Worm (Caenorhabditis elegans) whole organism, young adult: ENCODE data around the gene tlk-1.

Experiments
- F37B4.10 ChIP-seq: fragments of 200-800 bp; sonication (Bioruptor generic); IDR thresholded peaks from 2 replicates; pipeline ENCODE4 v1.3.6; 2022; ENCODE audit warnings: missing genetic modification characterization, missing compliant biosample characterization
- F55B11.4 ChIP-seq: sonication (generic microtip); optimal IDR thresholded peaks from 2 replicates; lab custom pipeline; 2016; ENCODE audit warnings: missing compliant biosample characterization, missing genetic modification characterization, borderline replicate concordance; ENCODE audit not compliant: insufficient read depth
- T07F8.4 ChIP-seq: sonication (generic microtip); optimal IDR thresholded peaks from 2 replicates; lab custom pipeline; 2016; ENCODE audit warnings: mild to moderate bottlenecking, missing genetic modification characterization, moderate library complexity, missing compliant biosample characterization
- Y53F4B.3 ChIP-seq: fragments of 200-800 bp; sonication (Bioruptor generic); IDR thresholded peaks from 2 replicates; pipeline ENCODE4 v1.3.6; 2022; ENCODE audit warnings: missing genetic modification reagents, missing genetic modification characterization, missing compliant biosample characterization
- Y53G8AR.9 ChIP-seq: fragments of 200-800 bp; sonication (Bioruptor generic); conservative IDR thresholded peaks from 2 replicates; pipeline ENCODE4 v1.3.6; 2022; ENCODE audit warnings: missing genetic modification reagents, missing genetic modification characterization, missing compliant biosample characterization
- Y56A3A.18 ChIP-seq: fragments of 200-800 bp; sonication (Bioruptor generic); IDR thresholded peaks from 2 replicates; pipeline ENCODE4 v1.3.6; 2022; ENCODE audit warnings: missing genetic modification reagents, missing genetic modification characterization, missing compliant biosample characterization
- Y95B8A.8 ChIP-seq: fragments of 200-800 bp; sonication (Bioruptor generic); IDR thresholded peaks from 2 replicates; pipeline ENCODE4 v1.3.6; 2022; ENCODE audit warnings: missing genetic modification reagents, missing genetic modification characterization, missing compliant biosample characterization
- akir-1 ChIP-seq: fragments of 200-800 bp; sonication (Bioruptor generic); optimal IDR thresholded peaks from 2 replicates; lab custom pipeline; 2018; ENCODE audit warnings: mild to moderate bottlenecking, missing genetic modification characterization, moderate library complexity, missing compliant biosample characterization
- ama-1 ChIP-seq, 3 experiments: fragments of 150-350 bp in 1 of 3; sonication (generic microtip) in 2 of 3; optimal IDR thresholded peaks; 2 replicates each; lab custom pipeline; 2014 to 2018; ENCODE audit warnings: missing biosample characterization in 2 of 3, missing genetic modification characterization in 2 of 3, missing genetic modification reagents in 2 of 3
- aptf-2 ChIP-seq: fragments of 200-800 bp; sonication (Bioruptor generic); conservative IDR thresholded peaks from 2 replicates; pipeline ENCODE4 v1.3.6; 2022; ENCODE audit warnings: missing genetic modification reagents, missing genetic modification characterization, missing compliant biosample characterization
- aptf-3 ChIP-seq: fragments of 200-800 bp; sonication (Bioruptor generic); IDR thresholded peaks from 2 replicates; pipeline ENCODE4 v1.3.6; 2022; ENCODE audit warnings: missing genetic modification characterization, missing compliant biosample characterization
- bed-1 ChIP-seq: fragments of 200-800 bp; sonication (Bioruptor generic); IDR thresholded peaks from 2 replicates; pipeline ENCODE4 v1.3.6; 2022; ENCODE audit warnings: missing genetic modification reagents, missing genetic modification characterization, missing compliant biosample characterization
- cebp-1 ChIP-seq, 2 experiments: fragments of 200-800 bp in 1 of 2; sonication (Bioruptor generic) in 1 of 2; sonication (generic microtip) in 1 of 2; IDR thresholded peaks in 1 of 2; optimal IDR thresholded peaks in 1 of 2; 2 replicates each; pipeline versions ENCODE4 v1.3.6 to Lab custom; 2017 to 2022; ENCODE audit warnings: missing compliant biosample characterization in 2 of 2, missing genetic modification characterization in 2 of 2, mild to moderate bottlenecking in 1 of 2, missing genetic modification reagents in 1 of 2, moderate library complexity in 1 of 2
- cebp-2 ChIP-seq: fragments of 200-800 bp; sonication (Bioruptor generic); IDR thresholded peaks from 2 replicates; pipeline ENCODE4 v1.3.6; 2022; ENCODE audit warnings: missing genetic modification characterization, missing compliant biosample characterization
- ceh-100 ChIP-seq: fragments of 200-800 bp; sonication (Bioruptor generic); IDR thresholded peaks from 2 replicates; pipeline ENCODE4 v1.3.6; 2022; ENCODE audit warnings: missing genetic modification reagents, missing genetic modification characterization, missing compliant biosample characterization
- ceh-27 ChIP-seq: fragments of 200-800 bp; sonication (Bioruptor generic); optimal IDR thresholded peaks from 2 replicates; lab custom pipeline; 2018; ENCODE audit warnings: mild to moderate bottlenecking, missing genetic modification characterization, moderate library complexity, missing compliant biosample characterization
- ceh-40 ChIP-seq: fragments of 200-800 bp; sonication (Bioruptor generic); IDR thresholded peaks from 2 replicates; pipeline ENCODE4 v1.3.6; 2022; ENCODE audit warnings: missing genetic modification characterization, missing compliant biosample characterization
- ceh-58 ChIP-seq: fragments of 200-800 bp; sonication (Bioruptor generic); IDR thresholded peaks from 2 replicates; pipeline ENCODE4 v1.3.6; 2022; ENCODE audit warnings: missing genetic modification characterization, missing compliant biosample characterization
- ceh-79 ChIP-seq: sonication (generic microtip); optimal IDR thresholded peaks from 2 replicates; lab custom pipeline; 2017; ENCODE audit warnings: mild to moderate bottlenecking, missing genetic modification characterization, missing compliant biosample characterization
- chd-7 ChIP-seq: sonication (generic microtip); optimal IDR thresholded peaks from 2 replicates; lab custom pipeline; 2016; ENCODE audit warnings: mild to moderate bottlenecking, missing genetic modification characterization, moderate library complexity, missing compliant biosample characterization
- dpff-1 ChIP-seq: sonication (generic microtip); optimal IDR thresholded peaks from 2 replicates; lab custom pipeline; 2017; ENCODE audit warnings: mild to moderate bottlenecking, missing genetic modification characterization, missing compliant biosample characterization
- egl-18 ChIP-seq: fragments of 200-800 bp; sonication (Bioruptor generic); IDR thresholded peaks from 2 replicates; pipeline ENCODE4 v1.3.6; 2022; ENCODE audit warnings: missing genetic modification reagents, missing genetic modification characterization, missing compliant biosample characterization
- him-1 ChIP-seq: sonication (generic microtip); optimal IDR thresholded peaks from 2 replicates; lab custom pipeline; 2016; ENCODE audit warnings: missing genotype, missing genetic modification reagents, missing genetic modification characterization, missing compliant biosample characterization
- lsl-1 ChIP-seq: fragments of 200-800 bp; sonication (Bioruptor generic); optimal IDR thresholded peaks from 2 replicates; lab custom pipeline; 2018; ENCODE audit warnings: mild to moderate bottlenecking, missing genetic modification characterization, moderate library complexity, missing compliant biosample characterization
- mcd-1 ChIP-seq: fragments of 200-800 bp; sonication (Bioruptor generic); IDR thresholded peaks from 2 replicates; pipeline ENCODE4 v1.3.6; 2022; ENCODE audit warnings: missing genetic modification reagents, missing genetic modification characterization, missing compliant biosample characterization
- mel-28 ChIP-seq: sonication (generic microtip); optimal IDR thresholded peaks from 2 replicates; lab custom pipeline; 2016; ENCODE audit warnings: borderline replicate concordance, mild to moderate bottlenecking, missing genetic modification characterization, missing compliant biosample characterization
- mes-4 ChIP-seq: sonication (generic microtip); optimal IDR thresholded peaks from 2 replicates; lab custom pipeline; 2016; ENCODE audit warnings: missing genotype, missing genetic modification characterization, missing compliant biosample characterization
- rcor-1 ChIP-seq: fragments of 200-800 bp; sonication (Bioruptor generic); IDR thresholded peaks from 2 replicates; pipeline ENCODE4 v1.3.6; 2022; ENCODE audit warnings: missing genetic modification reagents, missing genetic modification characterization, missing compliant biosample characterization
- snpc-3.4 ChIP-seq: sonication (generic microtip); optimal IDR thresholded peaks from 2 replicates; lab custom pipeline; 2017; ENCODE audit warnings: missing genetic modification characterization, mild to moderate bottlenecking, missing compliant biosample characterization, antibody characterized with exemption, moderate library complexity, missing genotype, missing genetic modification reagents
- tbp1 ChIP-seq: fragments of 200-800 bp; sonication (Bioruptor generic); optimal IDR thresholded peaks from 2 replicates; lab custom pipeline; 2018; ENCODE audit warnings: mild to moderate bottlenecking, missing genetic modification characterization, missing compliant biosample characterization
- ztf-18 ChIP-seq: sonication (generic microtip); optimal IDR thresholded peaks from 2 replicates; lab custom pipeline; 2016; ENCODE audit warnings: missing genotype, mild to moderate bottlenecking, missing genetic modification characterization, missing compliant biosample characterization
- ztf-25 ChIP-seq: fragments of 200-800 bp; sonication (Bioruptor generic); IDR thresholded peaks from 2 replicates; pipeline ENCODE4 v1.3.6; 2022; ENCODE audit warnings: missing genetic modification reagents, missing genetic modification characterization, missing compliant biosample characterization
- ztf-6 ChIP-seq: fragments of 200-800 bp; sonication (Bioruptor generic); IDR thresholded peaks from 2 replicates; pipeline ENCODE4 v1.3.6; 2022; ENCODE audit warnings: missing genetic modification reagents, missing genetic modification characterization, missing compliant biosample characterization

The tlk-1 gene

DNA sequence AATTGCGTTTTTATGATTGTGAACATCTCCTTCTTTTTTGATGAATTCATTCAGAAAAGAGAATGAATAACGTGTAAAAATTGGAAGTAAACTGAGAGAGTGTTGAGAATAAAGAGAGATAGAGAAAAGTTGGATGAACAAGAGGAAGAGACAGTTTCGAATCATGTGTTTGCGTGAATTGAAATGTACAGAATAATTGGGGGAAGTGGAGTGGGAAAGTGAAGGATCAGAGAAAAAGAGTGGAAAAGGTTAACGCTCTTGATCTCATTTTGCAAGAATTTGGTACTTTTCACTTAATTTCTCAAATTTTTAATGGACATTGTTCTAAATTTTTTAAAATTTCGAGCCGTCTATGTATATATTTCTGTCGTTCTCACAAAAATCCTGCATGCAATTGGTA is 33.7 kb downstream of the tlk-1 start:
- no peak for TF ChIP-seq dpff-1
- no peak for TF ChIP-seq tbp1 (GFP tag; lab: Kevin White, UChicago)
- no peak for TF ChIP-seq mes-4 (tag; lab: Kevin White, UChicago)
- TF ChIP-seq F37B4.10, result no peak
- no peak for TF ChIP-seq ztf-6 (GFP tag; lab: Robert Waterston, UW)
- TF ChIP-seq F55B11.4 (tag; lab: Kevin White, UChicago), result no peak
- no peak for TF ChIP-seq bed-1 (GFP tag; lab: Robert Waterston, UW)
- no peak for TF ChIP-seq ama-1 (optimal IDR thresholded peaks at IDR 0.05; lab: Kevin White, UChicago)
- TF ChIP-seq ama-1 (GFP tag; optimal IDR thresholded peaks at IDR 0.05; lab: Kevin White, UChicago), result no peak
- TF ChIP-seq ztf-25 (GFP tag; lab: Robert Waterston, UW), result no peak
- no peak for TF ChIP-seq aptf-2 (GFP tag; lab: Robert Waterston, UW)
- TF ChIP-seq mel-28, result no peak
- no peak for TF ChIP-seq mcd-1 (GFP tag; lab: Robert Waterston, UW)

ce11 chrIII:9734030-9734429 is 34.4 kb downstream of the tlk-1 start:
- no peak for TF ChIP-seq ceh-79 (tag; lab: Kevin White, UChicago)
- no peak for TF ChIP-seq ztf-18 (tag; lab: Kevin White, UChicago)
- TF ChIP-seq ceh-27 (GFP tag; lab: Kevin White, UChicago), result no peak
- no peak for TF ChIP-seq cebp-2
- no peak for TF ChIP-seq ceh-58 (GFP tag; lab: Robert Waterston, UW)
- no peak for TF ChIP-seq ama-1 (optimal IDR thresholded peaks at IDR 0.05; lab: Kevin White, UChicago)
- TF ChIP-seq ama-1 (GFP tag; optimal IDR thresholded peaks at IDR 0.05; lab: Kevin White, UChicago), result no peak

- TF ChIP-seq ceh-40 (GFP tag; lab: Robert Waterston, UW) (no peak), ceh-100 (GFP tag; lab: Robert Waterston, UW) (no peak), akir-1 (no peak), aptf-3 (GFP tag; lab: Robert Waterston, UW) (no peak), T07F8.4 (tag; lab: Kevin White, UChicago) (no peak), egl-18 (GFP tag; lab: Robert Waterston, UW) (no peak), snpc-3.4 (no peak), mcd-1 (GFP tag; lab: Robert Waterston, UW) (no peak)
Measured at ce11 chrIII:9735857-9736256, 36.2 kb downstream of the tlk-1 start, which contains the start of gene dao-6. Gene dao-6, minus strand, starts transcription at chrIII:9736201.

DNA sequence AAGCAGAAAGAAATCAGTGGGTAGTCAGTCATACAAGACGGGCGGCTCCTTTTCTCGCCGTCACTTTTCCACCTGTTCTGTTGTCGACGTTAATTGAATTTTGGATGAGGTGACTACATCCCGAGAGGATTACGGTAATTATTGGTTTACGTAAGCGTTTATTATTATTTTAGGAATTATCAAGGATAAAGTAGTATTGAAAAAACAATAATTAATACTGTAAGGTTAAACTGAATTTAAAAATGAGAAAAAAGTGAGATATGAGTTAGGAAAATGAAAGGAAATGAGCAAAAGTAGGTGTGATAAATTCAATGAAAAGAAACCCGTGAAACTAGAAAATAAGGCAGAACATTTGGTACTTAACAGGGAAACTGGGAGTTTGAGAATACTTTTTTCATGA is 39.3 kb downstream of the tlk-1 start, which contains the start of gene hlh-4:
hlh-4 (minus strand) TSS at position 101 of the 400 bp plus-strand sequence.
- TF ChIP-seq rcor-1 (no peak), chd-7 (tag; lab: Kevin White, UChicago) (no peak), akir-1 (no peak), Y56A3A.18 (no peak), Y95B8A.8 (no peak), lsl-1 (GFP tag; lab: Kevin White, UChicago) (no peak), Y53F4B.3 (GFP tag; lab: Robert Waterston, UW) (no peak), bed-1 (GFP tag; lab: Robert Waterston, UW) (no peak), cebp-1 (GFP tag; IDR thresholded peaks at IDR 0.05; lab: Robert Waterston, UW) (no peak), cebp-1 (tag; optimal IDR thresholded peaks at IDR 0.05; lab: Kevin White, UChicago) (no peak), Y53G8AR.9 (GFP tag; lab: Robert Waterston, UW) (no peak), him-1 (tag; lab: Kevin White, UChicago) (no peak)
